Worm (Caenorhabditis elegans) whole organism, dauer: Measurements from ENCODE around the gene srbc-70.
"Not testable (repeated sequence)": the region's sequence is repeated elsewhere in the genome, so short reads cannot be mapped to it uniquely, and the experiment has no call there.

ENCODE experiments used
- unc-62 ChIP-seq: sonication (generic microtip); optimal IDR thresholded peaks from 2 replicates; lab custom pipeline; 2017; ENCODE audit warnings: missing biosample characterization, missing genetic modification reagents, missing genetic modification characterization

srbc-70 gene

ce11 chrIV:4235315-4236024 lies 7.7 kb upstream of the srbc-70 start, which contains the start of the genes zipt-2.2 and dpy-13:
Gene zipt-2.2, minus strand, starts transcription at chrIV:4235365.
Gene dpy-13, plus strand, starts transcription at chrIV:4235614.
- no peak for TF ChIP-seq unc-62 (GFP tag; lab: Kevin White, UChicago)

ce11 chrIV:4225851-4226250 lies 2.0 kb downstream of the srbc-70 start, which contains the start of gene srbc-71:
Gene srbc-71, minus strand, starts transcription at chrIV:4225951.
- TF ChIP-seq unc-62 (GFP tag; lab: Kevin White, UChicago), result no peak

ce11 chrIV:4219983-4220382 lies 7.8 kb downstream of the srbc-70 start, which contains the start of gene F30B5.11:
Gene F30B5.11, minus strand, starts transcription at chrIV:4220083.
- TF ChIP-seq unc-62 (GFP tag; lab: Kevin White, UChicago), result no peak

- no peak for TF ChIP-seq unc-62 (GFP tag; lab: Kevin White, UChicago)
These were observed 9.5 kb downstream of the srbc-70 start for ce11 chrIV:4218276-4218675.

- TF ChIP-seq unc-62 (GFP tag; lab: Kevin White, UChicago), result no peak
These were observed 11.5 kb downstream of the srbc-70 start for ce11 chrIV:4216099-4216894.

ce11 chrIV:4215349-4215748 lies 12.5 kb downstream of the srbc-70 start:
- TF ChIP-seq unc-62 (GFP tag; lab: Kevin White, UChicago), result no peak

- TF ChIP-seq unc-62 (GFP tag; lab: Kevin White, UChicago), result no peak
These were observed 15.1 kb downstream of the srbc-70 start for ce11 chrIV:4212733-4213132.

ce11 chrIV:4210868-4211267 lies 16.9 kb downstream of the srbc-70 start:
- TF ChIP-seq unc-62 (GFP tag; lab: Kevin White, UChicago), result no peak

ce11 chrIV:4209084-4209483 lies 18.7 kb downstream of the srbc-70 start:
- TF ChIP-seq unc-62 (GFP tag; lab: Kevin White, UChicago), result no peak

- TF ChIP-seq unc-62 (GFP tag; lab: Kevin White, UChicago), result no peak
These were observed 20.7 kb downstream of the srbc-70 start, which contains the start of gene osgn-1 for ce11 chrIV:4207088-4207487. Gene osgn-1, plus strand, starts transcription at chrIV:4207388.

- TF ChIP-seq unc-62 (GFP tag; lab: Kevin White, UChicago), result no peak
These were observed 23.5 kb downstream of the srbc-70 start, which contains the start of gene pax-2 for ce11 chrIV:4204275-4204674. Gene pax-2, minus strand, starts transcription at chrIV:4204375.

- TF ChIP-seq unc-62 (GFP tag; lab: Kevin White, UChicago), result not testable (repeated sequence)
These were observed 30.6 kb downstream of the srbc-70 start, which contains the start of gene cyp-25A6 for ce11 chrIV:4197167-4197566. Gene cyp-25A6, plus strand, starts transcription at chrIV:4197467.

- TF ChIP-seq unc-62 (GFP tag; lab: Kevin White, UChicago), result not testable (repeated sequence)
These were observed 31.1 kb downstream of the srbc-70 start, which contains the start of gene K06B9.6 for ce11 chrIV:4196729-4197128. Gene K06B9.6, minus strand, starts transcription at chrIV:4196829.

- not testable (repeated sequence) for TF ChIP-seq unc-62 (GFP tag; lab: Kevin White, UChicago)
These were observed 41.7 kb downstream of the srbc-70 start, which contains the start of gene K08D10.11 for ce11 chrIV:4186099-4186498. Gene K08D10.11, minus strand, starts transcription at chrIV:4186199.

ce11 chrIV:4178424-4178823 lies 49.4 kb downstream of the srbc-70 start, which contains the start of gene tsen-34:
Gene tsen-34, plus strand, starts transcription at chrIV:4178457.
- no peak for TF ChIP-seq unc-62 (GFP tag; lab: Kevin White, UChicago)

- TF ChIP-seq unc-62 (GFP tag; lab: Kevin White, UChicago), result no peak
These were observed 50.3 kb downstream of the srbc-70 start for ce11 chrIV:4177560-4177959.
